Fruit fly (Drosophila melanogaster): ENCODE data around the gene CG9525.

The CG9525 gene

DNA sequence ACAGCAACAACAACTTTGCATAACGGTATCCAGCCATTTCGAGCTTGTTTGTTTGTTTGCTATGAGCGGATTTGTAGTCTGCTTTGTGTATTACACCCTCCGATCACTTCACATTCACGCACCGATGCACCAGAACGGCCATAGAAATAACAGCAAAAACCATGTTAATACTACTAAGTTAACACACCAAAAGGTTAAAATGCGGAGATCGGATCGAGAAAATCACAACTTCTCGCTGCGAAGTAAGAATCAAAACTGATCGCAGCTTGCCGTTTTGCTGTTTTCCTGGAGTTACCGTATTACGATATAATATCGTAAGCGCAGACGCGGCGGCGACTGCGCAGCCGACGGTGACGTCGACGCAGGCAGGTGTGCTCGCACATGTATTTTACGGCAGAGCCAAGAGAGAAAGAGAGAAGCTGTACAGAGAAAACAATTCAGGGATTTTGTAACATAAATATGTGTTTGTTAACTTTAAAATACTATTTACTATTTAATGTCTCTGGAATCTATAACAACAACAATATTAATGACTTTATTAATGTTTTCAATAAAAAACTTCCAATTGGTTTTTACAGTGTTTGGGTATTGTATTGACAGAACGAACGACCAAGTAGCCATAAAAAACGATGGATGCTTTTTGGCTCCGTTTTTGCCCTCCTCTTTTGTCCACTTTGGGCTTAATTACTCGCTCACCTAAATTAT lies 22.6 kb upstream of the CG9525 start, which contains the start of gene CG13101 (continued):
- peak; percentile 97 for TF ChIP-seq CG2712 (tag; optimal IDR thresholded peaks at IDR 0.05)
- peak; percentile 84 for TF ChIP-seq CG12104 (GFP tag; optimal IDR thresholded peaks at IDR 0.05)
- peak; percentile 55 for TF ChIP-seq CG10274 (GFP tag; optimal IDR thresholded peaks at IDR 0.05)
- TF ChIP-seq Blimp-1 (GFP tag; optimal IDR thresholded peaks at IDR 0.05) = peak; percentile 93
- peak; percentile 23 for TF ChIP-seq CG4282 (GFP tag; optimal IDR thresholded peaks at IDR 0.05)
- TF ChIP-seq Ptx1 (GFP tag; IDR thresholded peaks at IDR 0.05) = peak; percentile 95
- TF ChIP-seq gcm (GFP tag; optimal IDR thresholded peaks at IDR 0.05) = peak; percentile 92
- peak; percentile 89 for TF ChIP-seq Sox100B (GFP tag; optimal IDR thresholded peaks at IDR 0.05)
- peak; percentile 83 for TF ChIP-seq chn (GFP tag; optimal IDR thresholded peaks at IDR 0.05)
- peak; percentile 97 for TF ChIP-seq Xrp1 (GFP tag; IDR thresholded peaks at IDR 0.05)
- TF ChIP-seq Deaf1 (tag; optimal IDR thresholded peaks at IDR 0.05) = peak; percentile 82
- no peak for TF ChIP-seq br (optimal IDR thresholded peaks at IDR 0.05)
- TF ChIP-seq Nf-YB (GFP tag; optimal IDR thresholded peaks at IDR 0.05) = peak; percentile 83
- peak; percentile 89 for TF ChIP-seq Chrac-16 (GFP tag; optimal IDR thresholded peaks at IDR 0.05)
- TF ChIP-seq jigr1 (GFP tag; IDR thresholded peaks at IDR 0.05) = peak; percentile 77
- peak; percentile 94 for TF ChIP-seq ranshi (GFP tag; IDR thresholded peaks at IDR 0.05)
- no peak for TF ChIP-seq gfzf (GFP tag; optimal IDR thresholded peaks at IDR 0.05)
- no peak for TF ChIP-seq mld (GFP tag; IDR thresholded peaks at IDR 0.05; ENCODE audit: partially characterized antibody)
- TF ChIP-seq wdn (GFP tag; IDR thresholded peaks at IDR 0.05) = peak; percentile 90
- TF ChIP-seq lab (GFP tag; optimal IDR thresholded peaks at IDR 0.05) = peak; percentile 96
- peak; percentile 89 for TF ChIP-seq caup (GFP tag; optimal IDR thresholded peaks at IDR 0.05; ENCODE audit: severe bottlenecking)
- peak; percentile 93 for TF ChIP-seq CG13296 (GFP tag; optimal IDR thresholded peaks at IDR 0.05)
- TF ChIP-seq CG43689 (GFP tag; IDR thresholded peaks at IDR 0.05) = peak; percentile 83
- TF ChIP-seq CHES-1-like (GFP tag; optimal IDR thresholded peaks at IDR 0.05) = peak; percentile 42
- TF ChIP-seq odd (GFP tag; optimal IDR thresholded peaks at IDR 0.05) = peak; percentile 90
- TF ChIP-seq CG17385 (GFP tag; optimal IDR thresholded peaks at IDR 0.05) = peak; percentile 89
- peak; percentile 61; the same call in 1 of the 2 replicates for TF ChIP-seq dati (GFP tag; IDR thresholded peaks at IDR 0.05)
- peak; percentile 97 for TF ChIP-seq Drgx (GFP tag; IDR thresholded peaks at IDR 0.05)
- TF ChIP-seq CG7839 (tag; optimal IDR thresholded peaks at IDR 0.05) = peak; percentile 95
- peak; percentile 91 for TF ChIP-seq CG14710 (tag; optimal IDR thresholded peaks at IDR 0.05)
- peak; percentile 74 for TF ChIP-seq CG13894 (tag; optimal IDR thresholded peaks at IDR 0.05)
- TF ChIP-seq fru (optimal IDR thresholded peaks at IDR 0.05) = no peak
- peak; percentile 51; the same call in 1 of the 2 replicates for TF ChIP-seq CkIIα-i1 (GFP tag; IDR thresholded peaks at IDR 0.05)
- TF ChIP-seq zfh2 (GFP tag; optimal IDR thresholded peaks at IDR 0.05) = peak; percentile 66
- peak; percentile 56 for TF ChIP-seq CG33213 (GFP tag; optimal IDR thresholded peaks at IDR 0.05)
- TF ChIP-seq bbx (GFP tag; IDR thresholded peaks at IDR 0.05; ENCODE audit: partially characterized antibody) = no peak
- peak; percentile 89 for TF ChIP-seq CG10267 (tag; optimal IDR thresholded peaks at IDR 0.05)
- peak; percentile 93; the same call in 1 of the 2 replicates for TF ChIP-seq chm (GFP tag; IDR thresholded peaks at IDR 0.05)
- peak; percentile 92 for TF ChIP-seq CG10366 (GFP tag; IDR thresholded peaks at IDR 0.05)
- peak; percentile 50 for TF ChIP-seq da (GFP tag; optimal IDR thresholded peaks at IDR 0.05)
- no peak for TF ChIP-seq D (optimal IDR thresholded peaks at IDR 0.05)
- peak; percentile 89 for TF ChIP-seq D (GFP tag; optimal IDR thresholded peaks at IDR 0.05)
- TF ChIP-seq CG10462 (GFP tag; optimal IDR thresholded peaks at IDR 0.05) = peak; percentile 85
- peak; percentile 70 for TF ChIP-seq mam (GFP tag; optimal IDR thresholded peaks at IDR 0.05)
- TF ChIP-seq ap (GFP tag; IDR thresholded peaks at IDR 0.05) = peak; percentile 90
- peak; percentile 72 for TF ChIP-seq dimm (GFP tag; IDR thresholded peaks at IDR 0.05)
- TF ChIP-seq nau (GFP tag; optimal IDR thresholded peaks at IDR 0.05) = peak; percentile 90
- TF ChIP-seq CG4820 (GFP tag; optimal IDR thresholded peaks at IDR 0.05) = peak; percentile 87
- TF ChIP-seq prd (optimal IDR thresholded peaks at IDR 0.05) = no peak
- TF ChIP-seq prd (GFP tag; IDR thresholded peaks at IDR 0.05) = peak; percentile 94
- no peak for TF ChIP-seq h (optimal IDR thresholded peaks at IDR 0.05)

Measured in whole organism, embryonic.